Fruit fly (Drosophila melanogaster) Kc167 (cell line): ENCODE data around the gene CycT.

ENCODE experiments used
- Myc ChIP-seq: fragments of >200 bp; optimal IDR thresholded peaks from 2 replicates; lab custom pipeline; 2017; ENCODE audit warnings: missing external identifiers
- Sin3A ChIP-seq: fragments of >200 bp; optimal IDR thresholded peaks from 2 replicates; lab custom pipeline; 2018; ENCODE audit warnings: missing external identifiers
- h ChIP-seq: fragments of >200 bp; optimal IDR thresholded peaks from 3 replicates; lab custom pipeline; 2018; ENCODE audit warnings: missing external identifiers
- insv ChIP-seq: fragments of >200 bp; optimal IDR thresholded peaks from 3 replicates; lab custom pipeline; 2018; ENCODE audit warnings: missing external identifiers
- psq ChIP-seq: fragments of >200 bp; optimal IDR thresholded peaks from 2 replicates; lab custom pipeline; 2017; ENCODE audit warnings: missing external identifiers
- ttk ChIP-seq: sonication (Bioruptor generic); optimal IDR thresholded peaks from 2 replicates; lab custom pipeline; 2017; ENCODE audit warnings: missing external identifiers

CycT gene

DNA sequence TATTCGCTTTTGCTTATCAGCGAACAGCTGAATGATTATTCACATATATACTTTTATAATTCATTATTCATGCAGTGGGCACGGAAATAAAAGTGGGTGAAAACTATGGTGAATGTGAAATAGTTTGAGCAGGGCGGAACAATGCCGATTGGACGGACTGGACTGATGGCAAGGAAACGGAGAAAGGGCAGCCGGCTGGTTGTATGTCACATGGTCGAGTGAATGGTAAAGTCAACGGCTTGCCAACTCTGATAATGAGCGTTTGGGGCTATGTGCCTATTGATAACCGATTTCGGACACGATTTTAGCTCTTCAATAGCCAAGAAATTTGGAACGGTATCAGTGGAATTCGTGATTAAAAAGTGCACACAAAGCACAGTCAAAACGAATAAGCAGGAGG, 21.8 kb downstream of the CycT start:
- TF ChIP-seq ttk (lab: Kevin White, UChicago) (no peak), Myc (no peak), psq (lab: Kevin White, UChicago) (no peak), insv (lab: Kevin White, UChicago) (no peak), h (lab: Kevin White, UChicago) (no peak), Sin3A (lab: Kevin White, UChicago) (no peak)

DNA sequence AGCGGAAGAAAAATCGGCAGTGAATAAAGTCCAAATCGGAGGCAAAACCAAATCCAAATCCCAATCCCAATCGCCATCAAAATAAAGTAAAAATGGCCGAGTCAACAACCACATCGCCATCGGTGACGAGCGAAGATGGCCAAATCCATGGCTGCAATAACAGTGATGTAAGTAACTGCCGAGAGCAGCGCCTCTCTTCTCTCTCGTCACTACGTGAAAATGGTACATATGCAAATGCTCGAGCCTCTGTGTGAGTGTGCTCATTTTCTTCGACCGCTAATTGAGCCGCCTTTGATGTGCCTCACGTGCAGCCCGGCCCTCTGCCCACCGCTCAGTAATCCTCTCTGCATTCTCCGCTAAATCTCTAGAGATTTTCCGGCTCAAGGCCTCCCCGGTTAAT, 23.2 kb downstream of the CycT start:
- no peak for TF ChIP-seq Myc
- TF ChIP-seq h (lab: Kevin White, UChicago) = no peak
- TF ChIP-seq Sin3A (lab: Kevin White, UChicago) = no peak
- no peak for TF ChIP-seq insv (lab: Kevin White, UChicago)
- TF ChIP-seq psq (lab: Kevin White, UChicago) = no peak
- no peak for TF ChIP-seq ttk (lab: Kevin White, UChicago)

DNA sequence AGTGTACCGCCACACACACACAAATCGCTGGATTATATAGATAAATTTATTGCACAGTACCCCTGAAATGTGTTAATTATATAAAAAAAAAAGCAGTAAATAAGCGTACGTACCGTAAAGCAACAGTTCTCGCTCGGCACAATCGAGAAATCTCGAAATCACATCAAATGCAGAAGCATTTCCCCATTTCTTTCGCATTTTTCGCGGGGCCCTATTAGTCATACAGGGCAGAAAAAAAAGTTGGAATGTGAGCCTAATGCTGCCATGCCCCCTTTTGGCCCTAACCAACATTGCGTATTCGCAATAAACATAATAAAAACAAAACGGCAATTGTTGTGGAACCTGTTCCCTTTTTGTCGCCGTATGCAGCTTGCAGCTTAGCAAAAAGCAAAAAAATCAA, 23.8 kb downstream of the CycT start:
- no peak for TF ChIP-seq insv (lab: Kevin White, UChicago)
- no peak for TF ChIP-seq psq (lab: Kevin White, UChicago)

DNA sequence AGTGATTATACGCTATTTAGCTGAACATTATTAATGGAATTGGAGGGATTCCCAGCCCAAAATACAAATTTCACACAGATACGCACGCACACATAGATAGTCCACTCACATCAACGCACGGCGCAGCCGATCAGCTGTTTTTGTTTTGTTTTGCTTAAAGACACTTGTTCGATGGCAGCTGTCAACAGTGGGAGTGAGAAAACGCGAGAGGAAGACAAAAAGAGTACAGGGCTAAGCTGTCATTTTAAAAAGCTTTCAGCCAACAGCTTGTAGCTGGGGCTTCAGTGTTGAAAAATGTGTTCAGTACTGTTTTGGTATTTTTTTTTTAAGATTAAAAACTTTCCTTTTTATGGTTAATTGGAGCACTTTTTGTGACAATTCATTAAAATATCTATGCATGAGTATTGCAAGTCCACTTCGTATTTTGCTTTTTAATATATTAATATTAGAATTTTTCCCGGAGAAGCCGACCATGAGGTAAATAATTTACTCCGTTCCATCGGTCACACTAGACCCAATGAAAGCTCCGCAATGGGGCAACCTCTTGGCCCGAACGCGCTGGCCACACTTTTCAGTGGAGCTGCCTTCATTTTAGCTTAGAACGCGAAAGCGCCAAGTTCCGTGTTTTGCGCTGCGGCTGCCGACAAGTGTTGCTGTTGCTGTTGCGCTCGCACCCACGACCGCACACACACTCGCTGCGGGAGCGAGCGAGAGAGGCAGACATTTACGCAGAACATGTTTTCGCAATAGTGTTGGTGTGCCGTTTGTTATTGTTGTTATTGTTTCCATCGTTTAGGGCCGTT, 24.5 kb downstream of the CycT start:
- TF ChIP-seq psq (lab: Kevin White, UChicago) (no peak), ttk (lab: Kevin White, UChicago) (no peak), Myc (no peak), h (lab: Kevin White, UChicago) (no peak), Sin3A (lab: Kevin White, UChicago) (no peak), insv (lab: Kevin White, UChicago) (no peak)

DNA sequence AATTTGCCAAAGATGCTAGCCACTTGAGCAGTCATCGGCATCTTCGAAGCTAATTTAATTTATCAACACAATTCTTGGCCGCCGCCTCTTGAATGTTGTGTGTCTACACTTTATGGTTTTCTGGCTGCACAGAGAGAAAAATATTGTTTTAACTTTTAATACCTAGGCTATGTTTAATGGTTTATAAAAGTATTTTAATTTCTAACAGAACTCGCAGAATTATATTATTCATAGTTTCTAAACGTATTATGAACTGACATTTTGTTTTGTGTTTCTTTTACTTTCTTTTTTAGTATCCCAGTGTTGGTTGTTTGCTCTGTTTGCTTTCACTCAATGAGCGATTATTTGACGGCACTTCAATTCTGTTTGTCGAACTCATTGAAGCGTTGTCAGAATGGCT, 25.4 kb downstream of the CycT start:
- TF ChIP-seq Sin3A (lab: Kevin White, UChicago) (no peak), Myc (no peak), ttk (lab: Kevin White, UChicago) (no peak), insv (lab: Kevin White, UChicago) (no peak), h (lab: Kevin White, UChicago) (no peak), psq (lab: Kevin White, UChicago) (no peak)

DNA sequence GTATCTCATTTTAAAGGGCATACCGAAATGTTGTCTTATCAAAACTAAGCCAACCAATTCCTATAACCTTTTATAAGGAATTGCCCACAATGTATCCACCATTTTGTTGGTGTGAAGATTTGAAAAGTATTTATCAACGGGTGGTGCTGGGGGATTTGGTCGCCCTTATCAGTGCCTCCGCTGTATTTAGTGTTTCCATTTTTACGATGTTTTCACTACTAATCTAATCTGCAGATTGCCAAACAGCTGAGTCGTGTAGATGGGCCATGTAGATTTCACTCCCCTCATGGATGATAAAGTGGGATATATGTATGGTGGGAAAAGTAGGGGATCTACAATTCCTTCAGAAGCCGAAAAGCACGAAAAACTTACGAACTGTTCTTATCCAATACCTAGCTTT, 26.2 kb downstream of the CycT start:
- no peak for TF ChIP-seq insv (lab: Kevin White, UChicago)
- TF ChIP-seq psq (lab: Kevin White, UChicago) = no peak
- TF ChIP-seq Myc = no peak
- no peak for TF ChIP-seq h (lab: Kevin White, UChicago)
- no peak for TF ChIP-seq Sin3A (lab: Kevin White, UChicago)
- TF ChIP-seq ttk (lab: Kevin White, UChicago) = no peak

DNA sequence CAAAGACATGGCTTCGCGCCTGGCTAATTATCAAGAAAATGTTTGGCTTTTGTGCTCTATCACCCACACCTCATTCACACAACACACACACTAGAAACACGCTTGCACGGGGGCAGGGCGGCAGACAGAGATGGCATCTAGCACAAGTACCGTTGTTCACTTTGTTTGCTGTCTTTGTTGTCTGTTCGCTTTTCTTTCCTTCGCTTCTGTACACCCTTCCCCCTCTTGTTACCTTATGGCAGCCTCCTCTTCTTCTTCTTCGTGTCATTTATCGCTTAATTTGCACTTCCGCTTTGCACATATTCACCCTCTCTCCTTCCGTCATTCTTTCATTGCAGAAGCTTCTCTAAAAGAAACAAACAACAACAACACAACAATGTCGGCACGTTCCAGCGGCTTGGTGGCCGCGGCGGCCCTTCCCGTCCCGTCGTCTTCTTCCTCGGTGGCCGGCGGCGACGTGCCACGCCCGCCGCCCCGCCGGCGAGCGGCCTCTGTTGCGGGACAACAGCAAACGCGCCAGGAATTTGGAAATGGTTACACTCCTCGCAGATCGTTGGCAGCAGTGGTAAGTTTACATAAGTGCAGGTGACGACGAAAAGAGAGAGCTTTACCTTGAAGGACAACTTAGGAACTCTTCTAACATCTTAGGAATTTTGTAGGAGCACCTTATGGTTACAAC, 27.0 kb downstream of the CycT start:
- TF ChIP-seq Myc (no peak), Sin3A (lab: Kevin White, UChicago) (no peak), psq (lab: Kevin White, UChicago) (no peak), h (lab: Kevin White, UChicago) (no peak), ttk (lab: Kevin White, UChicago) (no peak), insv (lab: Kevin White, UChicago) (no peak)

DNA sequence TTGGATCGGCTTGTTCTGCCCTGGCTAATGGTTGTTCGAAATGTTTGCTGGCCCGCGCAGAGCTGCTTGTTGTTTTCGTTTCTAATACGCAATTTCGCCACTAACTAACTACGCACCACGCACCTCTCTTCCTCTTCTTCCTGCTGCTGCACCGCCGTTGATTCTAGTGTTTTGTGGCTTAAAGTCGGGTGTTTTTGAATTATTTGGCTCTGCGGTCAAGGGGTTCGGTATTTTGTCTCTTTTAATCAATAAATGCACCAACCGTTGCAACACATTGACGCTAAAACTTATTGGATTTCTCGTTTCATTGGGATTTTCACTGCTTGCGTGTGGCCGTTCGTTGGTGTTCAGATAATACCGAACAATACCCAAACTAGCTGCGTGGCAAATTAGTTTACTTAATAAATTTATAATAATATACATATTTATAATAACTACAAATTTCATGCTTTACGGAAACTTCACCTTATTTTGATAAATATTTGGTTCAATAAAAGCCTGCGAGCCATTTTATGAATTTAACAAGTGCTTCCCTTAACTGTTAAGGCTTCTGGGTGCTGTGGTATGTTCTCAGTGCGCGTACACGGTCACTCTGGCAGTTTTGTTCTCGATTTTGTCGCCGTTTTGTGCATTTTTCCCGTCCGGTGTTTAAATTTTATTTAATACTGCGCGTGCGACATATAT, 27.9 kb downstream of the CycT start, which contains the start of the genes Edc3 and Nedd4:
Gene Edc3 (minus strand): TSS at position 351 of the 684 bp plus-strand sequence.
Gene Nedd4 (plus strand): TSS at position 571 of the 684 bp plus-strand sequence.
- TF ChIP-seq psq (lab: Kevin White, UChicago) = no peak
- no peak for TF ChIP-seq ttk (lab: Kevin White, UChicago)
- no peak for TF ChIP-seq h (lab: Kevin White, UChicago)
- no peak for TF ChIP-seq insv (lab: Kevin White, UChicago)
- TF ChIP-seq Myc = no peak
- no peak for TF ChIP-seq Sin3A (lab: Kevin White, UChicago)

DNA sequence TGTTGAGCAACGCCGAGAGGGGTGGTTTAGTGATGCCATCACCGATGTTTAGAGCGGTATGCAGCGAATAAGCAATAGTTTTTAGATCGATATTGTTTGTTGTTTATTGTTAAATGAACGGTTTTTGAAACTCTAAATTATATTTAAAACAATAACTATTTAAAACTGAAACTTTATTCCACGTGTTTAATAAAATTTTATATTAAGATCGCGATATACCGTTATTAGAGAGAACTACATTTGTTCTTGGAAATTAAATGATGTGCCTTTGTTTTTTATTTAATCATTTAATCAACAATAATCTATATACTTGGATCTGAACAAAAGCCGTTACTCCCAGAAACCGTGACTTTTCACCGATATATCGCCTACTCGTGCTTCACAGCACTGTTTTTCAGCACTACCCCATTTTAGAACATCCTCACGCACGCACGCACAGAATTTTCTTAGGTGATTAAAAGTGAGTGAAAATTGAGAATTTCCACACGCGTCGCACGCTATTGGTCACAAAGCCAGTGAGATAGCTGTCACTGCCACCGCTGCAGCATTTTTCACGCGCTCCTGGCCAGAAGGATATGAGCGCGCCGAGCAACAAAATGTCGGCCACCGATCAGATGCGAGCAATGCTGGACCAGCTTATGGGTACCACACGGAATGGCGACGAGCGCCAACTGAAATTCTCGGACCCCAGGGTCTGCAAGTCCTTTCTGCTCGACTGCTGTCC, 43.5 kb downstream of the CycT start, which contains the start of the genes U4-U6-60K and CG7564:
Gene U4-U6-60K (minus strand): TSS at position 20 of the 724 bp plus-strand sequence.
Gene CG7564 (plus strand): TSS at position 406 of the 724 bp plus-strand sequence.
- TF ChIP-seq Sin3A (lab: Kevin White, UChicago) (no peak), psq (lab: Kevin White, UChicago) (no peak), h (lab: Kevin White, UChicago) (no peak), insv (lab: Kevin White, UChicago) (no peak), Myc (no peak), ttk (lab: Kevin White, UChicago) (no peak)

DNA sequence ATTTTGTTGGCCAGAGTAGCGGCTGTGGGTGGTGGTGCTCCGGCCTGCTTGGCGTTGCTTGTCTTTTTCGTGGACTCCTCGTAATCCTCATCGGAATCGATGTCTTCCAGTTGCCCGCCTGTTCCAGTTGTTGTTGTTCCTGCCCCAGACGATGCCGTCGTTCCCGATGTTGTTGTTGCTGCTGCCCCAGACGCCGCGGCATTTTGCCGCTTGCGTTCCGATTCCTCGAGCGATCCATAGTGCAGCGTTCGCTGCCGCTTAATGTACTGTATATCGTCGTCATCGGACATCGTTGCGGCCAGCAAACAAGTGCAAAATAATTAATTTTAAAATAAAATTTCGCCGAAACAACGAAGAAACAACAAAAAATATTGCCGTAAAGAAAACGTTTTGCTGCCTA, 44.1 kb downstream of the CycT start:
- no peak for TF ChIP-seq Sin3A (lab: Kevin White, UChicago)
- no peak for TF ChIP-seq psq (lab: Kevin White, UChicago)
- no peak for TF ChIP-seq h (lab: Kevin White, UChicago)

DNA sequence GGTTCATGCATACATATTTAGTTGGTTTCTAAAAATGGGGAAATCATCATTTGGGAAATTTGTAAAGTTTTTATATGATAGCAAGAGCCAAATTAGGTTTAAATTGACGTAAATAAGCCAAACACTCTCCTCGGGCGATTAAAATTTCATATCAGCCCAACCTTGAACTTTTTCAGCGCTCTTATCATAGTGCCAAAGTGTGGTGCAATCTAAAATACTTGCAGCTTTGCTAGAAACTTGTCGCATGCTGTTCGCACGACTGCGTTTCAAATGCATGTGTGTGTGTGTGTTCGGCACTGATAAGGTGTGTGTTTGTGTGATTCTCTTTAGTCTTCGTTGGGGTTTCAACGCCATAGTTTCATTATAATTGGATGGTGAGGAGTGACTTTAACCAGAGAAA, 50.8 kb downstream of the CycT start:
- no peak for TF ChIP-seq h (lab: Kevin White, UChicago)
- no peak for TF ChIP-seq Myc
- no peak for TF ChIP-seq Sin3A (lab: Kevin White, UChicago)
- TF ChIP-seq psq (lab: Kevin White, UChicago) = no peak
- no peak for TF ChIP-seq ttk (lab: Kevin White, UChicago)
- no peak for TF ChIP-seq insv (lab: Kevin White, UChicago)
